Comparison of ENCODE assay signal across 1 fruit fly cellular context in the genomic region with DNA sequence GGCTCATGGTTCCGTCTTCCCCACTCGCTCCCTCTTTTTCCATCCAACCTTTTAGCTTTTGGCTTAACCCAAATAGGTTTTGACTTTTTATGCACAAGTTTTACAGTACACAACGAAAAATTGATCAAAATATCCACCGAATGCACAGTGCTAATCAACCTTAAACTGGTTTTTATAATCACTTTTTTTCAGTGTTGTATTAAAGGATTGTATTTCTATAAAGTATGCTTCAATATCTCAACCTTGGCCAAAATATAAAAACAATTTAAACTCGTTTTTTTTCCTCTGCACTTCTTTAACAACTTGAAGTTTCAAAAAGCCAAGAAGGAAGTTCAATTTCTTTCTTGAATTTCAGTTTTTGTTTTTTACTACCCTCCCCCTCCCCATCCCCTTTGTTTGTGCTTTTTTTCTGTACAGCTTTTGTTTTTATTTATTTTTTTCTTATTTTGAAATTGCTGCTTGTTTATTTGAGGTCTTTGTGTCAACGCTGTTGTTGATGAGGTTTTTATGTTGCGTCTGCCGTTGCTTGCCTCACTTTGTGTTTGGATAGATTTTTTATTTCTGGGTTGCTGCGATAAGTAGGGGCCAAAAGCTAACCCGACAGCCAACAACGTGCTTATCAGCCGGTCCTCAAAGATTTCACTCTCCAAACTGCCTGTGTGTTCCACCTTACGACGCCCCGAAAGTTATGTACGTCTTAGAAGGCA.
TF ChIP-seq lines count a peak whose summit lies in the region.

No protein-coding gene starts in this region.

TF ChIP-seq in whole organism, embryonic, 481 proteins besides CTCF, POLR2A, EP300 and RAD21 (continued from another document):
- peak; percentile 34 for TF ChIP-seq CG10431 (GFP tag; optimal IDR thresholded peaks at IDR 0.05; lab: Kevin White, UChicago)
- TF ChIP-seq CG11093 (GFP tag; IDR thresholded peaks at IDR 0.05; lab: Robert Waterston, UW), result no peak
- TF ChIP-seq CG7556 (GFP tag; optimal IDR thresholded peaks at IDR 0.05; lab: Kevin White, UChicago), result peak; percentile 22
- TF ChIP-seq Blimp-1 (GFP tag; optimal IDR thresholded peaks at IDR 0.05; lab: Kevin White, UChicago), result peak; percentile 32
- peak; percentile 31 for TF ChIP-seq fd96Cb (tag; optimal IDR thresholded peaks at IDR 0.05; lab: Kevin White, UChicago)
- TF ChIP-seq CG14667 (GFP tag; IDR thresholded peaks at IDR 0.05; lab: Robert Waterston, UW), result no peak
- no peak for TF ChIP-seq CG9817 (tag; optimal IDR thresholded peaks at IDR 0.05; lab: Kevin White, UChicago)
- TF ChIP-seq Xbp1 (GFP tag; optimal IDR thresholded peaks at IDR 0.05; lab: Kevin White, UChicago), result peak; percentile 35
- TF ChIP-seq phol (tag; optimal IDR thresholded peaks at IDR 0.05; lab: Kevin White, UChicago), result peak; percentile 47
- no peak for TF ChIP-seq shn (GFP tag; optimal IDR thresholded peaks at IDR 0.05; lab: Kevin White, UChicago)
- TF ChIP-seq lov (optimal IDR thresholded peaks at IDR 0.05; lab: Kevin White, UChicago), result no peak
- no peak for TF ChIP-seq lov (GFP tag; IDR thresholded peaks at IDR 0.05; lab: Robert Waterston, UW)
- peak; percentile 60 for TF ChIP-seq CG11504 (tag; optimal IDR thresholded peaks at IDR 0.05; lab: Kevin White, UChicago)
- no peak for TF ChIP-seq dimm (GFP tag; IDR thresholded peaks at IDR 0.05; lab: Robert Waterston, UW)
- peak; percentile 28 for TF ChIP-seq CG8388 (GFP tag; optimal IDR thresholded peaks at IDR 0.05; lab: Kevin White, UChicago)
- TF ChIP-seq emc (GFP tag; optimal IDR thresholded peaks at IDR 0.05; lab: Kevin White, UChicago), result no peak
- peak; percentile 3 for TF ChIP-seq CG10267 (tag; optimal IDR thresholded peaks at IDR 0.05; lab: Kevin White, UChicago)
- no peak for TF ChIP-seq D19B (GFP tag; optimal IDR thresholded peaks at IDR 0.05; lab: Kevin White, UChicago)
- TF ChIP-seq PHDP (tag; optimal IDR thresholded peaks at IDR 0.05; lab: Kevin White, UChicago), result peak; percentile 12
- no peak for TF ChIP-seq sisA (GFP tag; IDR thresholded peaks at IDR 0.05; lab: Robert Waterston, UW)
- TF ChIP-seq seq (GFP tag; IDR thresholded peaks at IDR 0.05; lab: Robert Waterston, UW), result no peak
- TF ChIP-seq CG33557 (GFP tag; optimal IDR thresholded peaks at IDR 0.05; lab: Kevin White, UChicago), result no peak
- no peak for TF ChIP-seq CG1529 (GFP tag; optimal IDR thresholded peaks at IDR 0.05; lab: Kevin White, UChicago)
- no peak for TF ChIP-seq CG16779 (GFP tag; IDR thresholded peaks at IDR 0.05; lab: Robert Waterston, UW)
- TF ChIP-seq tgo (GFP tag; IDR thresholded peaks at IDR 0.05; lab: Robert Waterston, UW), result no peak
- no peak for TF ChIP-seq tap (tag; optimal IDR thresholded peaks at IDR 0.05; lab: Kevin White, UChicago)
- TF ChIP-seq CkIIα-i1 (GFP tag; IDR thresholded peaks at IDR 0.05; lab: Robert Waterston, UW), result no peak
- no peak for TF ChIP-seq CG2116 (GFP tag; optimal IDR thresholded peaks at IDR 0.05; lab: Kevin White, UChicago)
- no peak for TF ChIP-seq vfl (GFP tag; optimal IDR thresholded peaks at IDR 0.05; lab: Kevin White, UChicago)
- peak; percentile 33 for TF ChIP-seq CG5180 (GFP tag; optimal IDR thresholded peaks at IDR 0.05; lab: Kevin White, UChicago)
- TF ChIP-seq h (optimal IDR thresholded peaks at IDR 0.05; lab: Kevin White, UChicago), result no peak
- no peak for TF ChIP-seq CG31224 (GFP tag; IDR thresholded peaks at IDR 0.05; lab: Robert Waterston, UW)
- TF ChIP-seq ftz-f1 (GFP tag; optimal IDR thresholded peaks at IDR 0.05; lab: Kevin White, UChicago), result no peak
- no peak for TF ChIP-seq ara (GFP tag; IDR thresholded peaks at IDR 0.05; lab: Robert Waterston, UW)
- TF ChIP-seq lilli (GFP tag; optimal IDR thresholded peaks at IDR 0.05; lab: Kevin White, UChicago), result no peak
- TF ChIP-seq ttk (GFP tag; IDR thresholded peaks at IDR 0.05; lab: Robert Waterston, UW), result no peak
- TF ChIP-seq CG4820 (GFP tag; optimal IDR thresholded peaks at IDR 0.05; lab: Kevin White, UChicago), result no peak
- TF ChIP-seq CG18262 (tag; optimal IDR thresholded peaks at IDR 0.05; lab: Kevin White, UChicago), result peak; percentile 43
- TF ChIP-seq CG17361 (GFP tag; IDR thresholded peaks at IDR 0.05; lab: Robert Waterston, UW), result 0 out of 3 replicates have a peak, but pooled peaks have one; percentile 20
- TF ChIP-seq CG10565 (GFP tag; optimal IDR thresholded peaks at IDR 0.05; lab: Kevin White, UChicago), result no peak
- TF ChIP-seq sc (optimal IDR thresholded peaks at IDR 0.05; lab: Kevin White, UChicago), result no peak
- no peak for TF ChIP-seq sc (GFP tag; optimal IDR thresholded peaks at IDR 0.05; lab: Kevin White, UChicago)
- no peak for TF ChIP-seq CG8359 (GFP tag; optimal IDR thresholded peaks at IDR 0.05; lab: Kevin White, UChicago; ENCODE audit: borderline replicate concordance)
- TF ChIP-seq slou (GFP tag; optimal IDR thresholded peaks at IDR 0.05; lab: Kevin White, UChicago), result no peak
- peak; percentile 9 for TF ChIP-seq Vsx1 (GFP tag; optimal IDR thresholded peaks at IDR 0.05; lab: Kevin White, UChicago)
- TF ChIP-seq CG12391 (tag; optimal IDR thresholded peaks at IDR 0.05; lab: Kevin White, UChicago), result peak; percentile 17
- TF ChIP-seq Hmx (GFP tag; optimal IDR thresholded peaks at IDR 0.05; lab: Kevin White, UChicago), result no peak
- no peak for TF ChIP-seq Rfx (GFP tag; IDR thresholded peaks at IDR 0.05; lab: Robert Waterston, UW)
- TF ChIP-seq CG6813 (GFP tag; optimal IDR thresholded peaks at IDR 0.05; lab: Kevin White, UChicago), result no peak
- no peak for TF ChIP-seq CoRest (tag; optimal IDR thresholded peaks at IDR 0.05; lab: Kevin White, UChicago)
- no peak for TF ChIP-seq Hr39 (optimal IDR thresholded peaks at IDR 0.05; lab: Kevin White, UChicago)
- no peak for TF ChIP-seq CG6689 (GFP tag; IDR thresholded peaks at IDR 0.05; lab: Robert Waterston, UW)
- no peak for TF ChIP-seq pum (GFP tag; optimal IDR thresholded peaks at IDR 0.05; lab: Kevin White, UChicago)
- no peak for TF ChIP-seq so (GFP tag; IDR thresholded peaks at IDR 0.05; lab: Robert Waterston, UW)
- TF ChIP-seq CG7839 (tag; optimal IDR thresholded peaks at IDR 0.05; lab: Kevin White, UChicago), result peak; percentile 41
- TF ChIP-seq Hand (GFP tag; optimal IDR thresholded peaks at IDR 0.05; lab: Kevin White, UChicago), result no peak
- TF ChIP-seq CrebB (tag; optimal IDR thresholded peaks at IDR 0.05; lab: Kevin White, UChicago), result no peak
- TF ChIP-seq CG15514 (GFP tag; optimal IDR thresholded peaks at IDR 0.05; lab: Kevin White, UChicago), result no peak
- 0 out of 3 replicates have a peak, but pooled peaks have one; percentile 14 for TF ChIP-seq row (GFP tag; IDR thresholded peaks at IDR 0.05; lab: Robert Waterston, UW)
- no peak for TF ChIP-seq Oaz (GFP tag; IDR thresholded peaks at IDR 0.05; lab: Robert Waterston, UW)
- peak; percentile 59 for TF ChIP-seq gem (tag; optimal IDR thresholded peaks at IDR 0.05; lab: Kevin White, UChicago)
- TF ChIP-seq Gug (GFP tag; IDR thresholded peaks at IDR 0.05; lab: Robert Waterston, UW), result no peak
- TF ChIP-seq CG6254 (GFP tag; optimal IDR thresholded peaks at IDR 0.05; lab: Kevin White, UChicago), result no peak
- no peak for TF ChIP-seq sob (GFP tag; IDR thresholded peaks at IDR 0.05; lab: Robert Waterston, UW)
- no peak for TF ChIP-seq prd (optimal IDR thresholded peaks at IDR 0.05; lab: Kevin White, UChicago)
- TF ChIP-seq prd (GFP tag; IDR thresholded peaks at IDR 0.05; lab: Robert Waterston, UW), result peak; percentile 38; the same call in 1 of the 3 replicates
- no peak for TF ChIP-seq CG4360 (GFP tag; IDR thresholded peaks at IDR 0.05; lab: Robert Waterston, UW)
- TF ChIP-seq Dek (tag; optimal IDR thresholded peaks at IDR 0.05; lab: Kevin White, UChicago), result no peak
- TF ChIP-seq vvl (GFP tag; IDR thresholded peaks at IDR 0.05; lab: Robert Waterston, UW), result no peak
- peak; percentile 11 for TF ChIP-seq ewg (GFP tag; optimal IDR thresholded peaks at IDR 0.05; lab: Kevin White, UChicago)
- no peak for TF ChIP-seq jing (GFP tag; optimal IDR thresholded peaks at IDR 0.05; lab: Kevin White, UChicago)
- no peak for TF ChIP-seq ERR (GFP tag; optimal IDR thresholded peaks at IDR 0.05; lab: Kevin White, UChicago)
- 0 out of 2 replicates have a peak, but pooled peaks have one; percentile 16 for TF ChIP-seq Ada2b (GFP tag; IDR thresholded peaks at IDR 0.05; lab: Robert Waterston, UW)
- TF ChIP-seq CG17829 (tag; optimal IDR thresholded peaks at IDR 0.05; lab: Kevin White, UChicago), result peak; percentile 5
- TF ChIP-seq ATbp (GFP tag; optimal IDR thresholded peaks at IDR 0.05; lab: Kevin White, UChicago), result peak; percentile 80
- TF ChIP-seq CG6175 (GFP tag; IDR thresholded peaks at IDR 0.05; lab: Robert Waterston, UW), result no peak
- no peak for TF ChIP-seq HHEX (GFP tag; optimal IDR thresholded peaks at IDR 0.05; lab: Kevin White, UChicago)
- TF ChIP-seq slp2 (GFP tag; optimal IDR thresholded peaks at IDR 0.05; lab: Kevin White, UChicago), result no peak
- TF ChIP-seq gsb (GFP tag; IDR thresholded peaks at IDR 0.05; lab: Robert Waterston, UW), result no peak
- TF ChIP-seq pros (GFP tag; optimal IDR thresholded peaks at IDR 0.05; lab: Kevin White, UChicago), result no peak
- TF ChIP-seq NC2β (GFP tag; optimal IDR thresholded peaks at IDR 0.05; lab: Kevin White, UChicago), result no peak
- TF ChIP-seq wek (GFP tag; optimal IDR thresholded peaks at IDR 0.05; lab: Kevin White, UChicago), result no peak
- no peak for TF ChIP-seq btn (GFP tag; optimal IDR thresholded peaks at IDR 0.05; lab: Kevin White, UChicago)
- no peak for TF ChIP-seq CG30431 (GFP tag; optimal IDR thresholded peaks at IDR 0.05; lab: Kevin White, UChicago)
- peak; percentile 49 for TF ChIP-seq CG31441 (GFP tag; IDR thresholded peaks at IDR 0.05; lab: Robert Waterston, UW)
- no peak for TF ChIP-seq H15 (GFP tag; IDR thresholded peaks at IDR 0.05; lab: Robert Waterston, UW)
